Worm (Caenorhabditis elegans) whole organism, young adult: ENCODE measurements around the gene T14A8.2.

Source experiments
- B0019.2 ChIP-seq: fragments of 200-800 bp; sonication (Bioruptor generic); conservative IDR thresholded peaks from 2 replicates; pipeline ENCODE4 v1.3.6; 2022; ENCODE audit warnings: missing genetic modification reagents, missing genetic modification characterization, missing compliant biosample characterization
- B0261.1 ChIP-seq: sonication (generic microtip); optimal IDR thresholded peaks from 2 replicates; lab custom pipeline; 2016; ENCODE audit warnings: mild to moderate bottlenecking, missing genetic modification characterization, moderate library complexity, missing compliant biosample characterization
- F33H1.4 ChIP-seq: fragments of 200-800 bp; sonication (Bioruptor generic); IDR thresholded peaks from 2 replicates; pipeline ENCODE4 v1.3.6; 2022; ENCODE audit warnings: missing genetic modification reagents, missing genetic modification characterization, missing compliant biosample characterization
- F37B4.10 ChIP-seq: fragments of 200-800 bp; sonication (Bioruptor generic); IDR thresholded peaks from 2 replicates; pipeline ENCODE4 v1.3.6; 2022; ENCODE audit warnings: missing genetic modification characterization, missing compliant biosample characterization
- F39B2.1 ChIP-seq: fragments of 200-800 bp; sonication (Bioruptor generic); IDR thresholded peaks from 2 replicates; pipeline ENCODE4 v1.3.6; 2022; ENCODE audit warnings: missing genetic modification reagents, missing genetic modification characterization, missing compliant biosample characterization
- F49E8.2 ChIP-seq: sonication (generic microtip); optimal IDR thresholded peaks from 3 replicates; lab custom pipeline; 2017; ENCODE audit warnings: missing genetic modification characterization, mild to moderate bottlenecking, missing compliant biosample characterization, antibody characterized with exemption, moderate library complexity; ENCODE audit not compliant: insufficient read depth
- F52B5.7 ChIP-seq: sonication (generic microtip); optimal IDR thresholded peaks from 2 replicates; lab custom pipeline; 2016; ENCODE audit warnings: mild to moderate bottlenecking, missing genetic modification characterization, missing compliant biosample characterization
- F55B11.4 ChIP-seq: sonication (generic microtip); optimal IDR thresholded peaks from 2 replicates; lab custom pipeline; 2016; ENCODE audit warnings: missing compliant biosample characterization, missing genetic modification characterization, borderline replicate concordance; ENCODE audit not compliant: insufficient read depth
- F57A8.1 ChIP-seq: fragments of 200-800 bp; sonication (Bioruptor generic); optimal IDR thresholded peaks from 2 replicates; lab custom pipeline; 2018; ENCODE audit warnings: mild to moderate bottlenecking, missing genetic modification characterization, moderate library complexity, missing compliant biosample characterization
- F57C9.4 ChIP-seq: sonication (generic microtip); optimal IDR thresholded peaks from 2 replicates; lab custom pipeline; 2017; ENCODE audit warnings: mild to moderate bottlenecking, missing genetic modification characterization, missing compliant biosample characterization
- T07F8.4 ChIP-seq: sonication (generic microtip); optimal IDR thresholded peaks from 2 replicates; lab custom pipeline; 2016; ENCODE audit warnings: mild to moderate bottlenecking, missing genetic modification characterization, moderate library complexity, missing compliant biosample characterization
- Y53G8AR.9 ChIP-seq: fragments of 200-800 bp; sonication (Bioruptor generic); conservative IDR thresholded peaks from 2 replicates; pipeline ENCODE4 v1.3.6; 2022; ENCODE audit warnings: missing genetic modification reagents, missing genetic modification characterization, missing compliant biosample characterization
- Y56A3A.18 ChIP-seq: fragments of 200-800 bp; sonication (Bioruptor generic); IDR thresholded peaks from 2 replicates; pipeline ENCODE4 v1.3.6; 2022; ENCODE audit warnings: missing genetic modification reagents, missing genetic modification characterization, missing compliant biosample characterization
- Y67H2A.10 ChIP-seq: fragments of 200-800 bp; sonication (Bioruptor generic); conservative IDR thresholded peaks from 2 replicates; pipeline ENCODE4 v1.3.6; 2022; ENCODE audit warnings: missing genetic modification reagents, missing genetic modification characterization, missing compliant biosample characterization
- Y79H2A.3 ChIP-seq: fragments of 200-800 bp; sonication (Bioruptor generic); conservative IDR thresholded peaks from 2 replicates; pipeline ENCODE4 v1.3.6; 2022; ENCODE audit warnings: missing genetic modification reagents, missing genetic modification characterization, missing compliant biosample characterization
- ZK185.1 ChIP-seq: sonication (generic microtip); optimal IDR thresholded peaks from 2 replicates; lab custom pipeline; 2016; ENCODE audit warnings: mild to moderate bottlenecking, missing genetic modification characterization, missing compliant biosample characterization; ENCODE audit not compliant: poor library complexity, severe bottlenecking
- akir-1 ChIP-seq: fragments of 200-800 bp; sonication (Bioruptor generic); optimal IDR thresholded peaks from 2 replicates; lab custom pipeline; 2018; ENCODE audit warnings: mild to moderate bottlenecking, missing genetic modification characterization, moderate library complexity, missing compliant biosample characterization
- atf-7 ChIP-seq: sonication (generic microtip); optimal IDR thresholded peaks from 2 replicates; lab custom pipeline; 2017; ENCODE audit warnings: mild to moderate bottlenecking, missing genetic modification characterization, missing compliant biosample characterization
- bed-1 ChIP-seq: fragments of 200-800 bp; sonication (Bioruptor generic); IDR thresholded peaks from 2 replicates; pipeline ENCODE4 v1.3.6; 2022; ENCODE audit warnings: missing genetic modification reagents, missing genetic modification characterization, missing compliant biosample characterization
- ccch-3 ChIP-seq: fragments of 200-800 bp; sonication (Bioruptor generic); optimal IDR thresholded peaks from 2 replicates; lab custom pipeline; 2018; ENCODE audit warnings: mild to moderate bottlenecking, missing genetic modification characterization, missing compliant biosample characterization
- cebp-1 ChIP-seq, 2 experiments: fragments of 200-800 bp in 1 of 2; sonication (Bioruptor generic) in 1 of 2; sonication (generic microtip) in 1 of 2; IDR thresholded peaks in 1 of 2; optimal IDR thresholded peaks in 1 of 2; 2 replicates each; pipeline versions ENCODE4 v1.3.6 to Lab custom; 2017 to 2022; ENCODE audit warnings: missing compliant biosample characterization in 2 of 2, missing genetic modification characterization in 2 of 2, mild to moderate bottlenecking in 1 of 2, missing genetic modification reagents in 1 of 2, moderate library complexity in 1 of 2
- ceh-100 ChIP-seq: fragments of 200-800 bp; sonication (Bioruptor generic); IDR thresholded peaks from 2 replicates; pipeline ENCODE4 v1.3.6; 2022; ENCODE audit warnings: missing genetic modification reagents, missing genetic modification characterization, missing compliant biosample characterization
- ceh-40 ChIP-seq: fragments of 200-800 bp; sonication (Bioruptor generic); IDR thresholded peaks from 2 replicates; pipeline ENCODE4 v1.3.6; 2022; ENCODE audit warnings: missing genetic modification characterization, missing compliant biosample characterization
- ceh-58 ChIP-seq: fragments of 200-800 bp; sonication (Bioruptor generic); IDR thresholded peaks from 2 replicates; pipeline ENCODE4 v1.3.6; 2022; ENCODE audit warnings: missing genetic modification characterization, missing compliant biosample characterization
- ceh-91 ChIP-seq: fragments of 200-800 bp; sonication (Bioruptor generic); IDR thresholded peaks from 2 replicates; pipeline ENCODE4 v1.3.6; 2022; ENCODE audit warnings: missing genetic modification reagents, missing genetic modification characterization, missing compliant biosample characterization
- dox-1 ChIP-seq: fragments of 200-800 bp; sonication (Bioruptor generic); IDR thresholded peaks from 2 replicates; pipeline ENCODE4 v1.3.6; 2022; ENCODE audit warnings: missing genetic modification reagents, missing genetic modification characterization, missing compliant biosample characterization
- dpff-1 ChIP-seq: sonication (generic microtip); optimal IDR thresholded peaks from 2 replicates; lab custom pipeline; 2017; ENCODE audit warnings: mild to moderate bottlenecking, missing genetic modification characterization, missing compliant biosample characterization
- dpl-1 ChIP-seq: fragments of 150-350 bp; optimal IDR thresholded peaks from 2 replicates; lab custom pipeline; 2014; ENCODE audit warnings: missing biosample characterization, missing genetic modification reagents, missing genetic modification characterization
- ekl-4 ChIP-seq: fragments of 200-800 bp; sonication (Bioruptor generic); IDR thresholded peaks from 2 replicates; pipeline ENCODE4 v1.3.6; 2022; ENCODE audit warnings: missing genetic modification reagents, missing genetic modification characterization, missing compliant biosample characterization
- hrde-1 ChIP-seq: sonication (generic microtip); optimal IDR thresholded peaks from 2 replicates; lab custom pipeline; 2016; ENCODE audit warnings: missing genetic modification characterization, mild to moderate bottlenecking, missing compliant biosample characterization, moderate library complexity, missing genotype, missing genetic modification reagents, borderline replicate concordance
- hsf-1 ChIP-seq: fragments of 200-800 bp; sonication (Bioruptor generic); IDR thresholded peaks from 2 replicates; pipeline ENCODE4 v1.3.6; 2022; ENCODE audit warnings: missing genetic modification reagents, missing genetic modification characterization, missing compliant biosample characterization
- let-526 ChIP-seq: fragments of 200-800 bp; sonication (Bioruptor generic); IDR thresholded peaks from 2 replicates; pipeline ENCODE4 v1.3.6; 2022; ENCODE audit warnings: missing genetic modification reagents, missing genetic modification characterization, missing compliant biosample characterization
- let-607 ChIP-seq, 2 experiments: fragments of 200-800 bp in 1 of 2; sonication (Bioruptor generic) in 1 of 2; sonication (generic microtip) in 1 of 2; optimal IDR thresholded peaks; 2 replicates each; lab custom pipeline; 2016 to 2018; ENCODE audit warnings: mild to moderate bottlenecking in 2 of 2, missing compliant biosample characterization in 2 of 2, missing genetic modification characterization in 2 of 2, moderate library complexity in 2 of 2, missing genotype in 1 of 2
- lin-54 ChIP-seq: fragments of 200-800 bp; sonication (Bioruptor generic); optimal IDR thresholded peaks from 2 replicates; lab custom pipeline; 2018; ENCODE audit warnings: mild to moderate bottlenecking, missing genetic modification characterization, missing compliant biosample characterization
- lir-1 ChIP-seq: fragments of 200-800 bp; sonication (Bioruptor generic); conservative IDR thresholded peaks from 2 replicates; pipeline ENCODE4 v1.3.6; 2022; ENCODE audit warnings: missing genetic modification reagents, missing genetic modification characterization, missing compliant biosample characterization
- lsl-1 ChIP-seq: fragments of 200-800 bp; sonication (Bioruptor generic); optimal IDR thresholded peaks from 2 replicates; lab custom pipeline; 2018; ENCODE audit warnings: mild to moderate bottlenecking, missing genetic modification characterization, moderate library complexity, missing compliant biosample characterization
- madf-10 ChIP-seq: sonication (generic microtip); optimal IDR thresholded peaks from 2 replicates; lab custom pipeline; 2016; ENCODE audit warnings: mild to moderate bottlenecking, missing genetic modification characterization, missing compliant biosample characterization
- madf-6 ChIP-seq: fragments of 200-800 bp; sonication (Bioruptor generic); IDR thresholded peaks from 2 replicates; pipeline ENCODE4 v1.3.6; 2022; ENCODE audit warnings: missing genetic modification reagents, missing genetic modification characterization, missing compliant biosample characterization
- madf-8 ChIP-seq: fragments of 200-800 bp; sonication (Bioruptor generic); conservative IDR thresholded peaks from 2 replicates; pipeline ENCODE4 v1.3.6; 2022; ENCODE audit warnings: missing genetic modification reagents, missing genetic modification characterization, missing compliant biosample characterization
- mel-28 ChIP-seq: sonication (generic microtip); optimal IDR thresholded peaks from 2 replicates; lab custom pipeline; 2016; ENCODE audit warnings: borderline replicate concordance, mild to moderate bottlenecking, missing genetic modification characterization, missing compliant biosample characterization
- mxl-1 ChIP-seq: sonication (generic microtip); optimal IDR thresholded peaks from 2 replicates; lab custom pipeline; 2016; ENCODE audit warnings: missing genetic modification characterization, missing compliant biosample characterization
- repo-1 ChIP-seq: sonication (generic microtip); optimal IDR thresholded peaks from 2 replicates; lab custom pipeline; 2017; ENCODE audit warnings: mild to moderate bottlenecking, missing genetic modification characterization, missing compliant biosample characterization
- rpc-1 ChIP-seq, 2 experiments: fragments of 150-350 bp in 1 of 2; sonication (generic microtip) in 1 of 2; optimal IDR thresholded peaks; 2 replicates each; lab custom pipeline; 2014 to 2018; ENCODE audit warnings: missing biosample characterization in 1 of 2, missing genetic modification characterization in 1 of 2, missing genetic modification reagents in 1 of 2, missing genotype in 1 of 2
- sdz-38 ChIP-seq: sonication (generic microtip); optimal IDR thresholded peaks from 2 replicates; lab custom pipeline; 2016; ENCODE audit warnings: missing genotype, missing genetic modification characterization, missing compliant biosample characterization
- sptf-2 ChIP-seq: fragments of 200-800 bp; sonication (Bioruptor generic); optimal IDR thresholded peaks from 2 replicates; lab custom pipeline; 2018; ENCODE audit warnings: mild to moderate bottlenecking, missing genetic modification characterization, missing compliant biosample characterization
- ztf-18 ChIP-seq: sonication (generic microtip); optimal IDR thresholded peaks from 2 replicates; lab custom pipeline; 2016; ENCODE audit warnings: missing genotype, mild to moderate bottlenecking, missing genetic modification characterization, missing compliant biosample characterization
- ztf-22 ChIP-seq: fragments of 200-800 bp; sonication (Bioruptor generic); optimal IDR thresholded peaks from 2 replicates; lab custom pipeline; 2018; ENCODE audit warnings: mild to moderate bottlenecking, missing genetic modification characterization, moderate library complexity, missing compliant biosample characterization

The T14A8.2 gene

ce11 chrIV:7785506-7786065, 36.8 kb downstream of the T14A8.2 start, which contains the start of gene tag-322 (continued):
- TF ChIP-seq cebp-1 (GFP tag; IDR thresholded peaks at IDR 0.05; lab: Robert Waterston, UW) (no peak), cebp-1 (tag; optimal IDR thresholded peaks at IDR 0.05; lab: Kevin White, UChicago) (peak; percentile 41), ceh-91 (no peak), B0019.2 (GFP tag; lab: Robert Waterston, UW) (no peak), mel-28 (no peak), rpc-1 (optimal IDR thresholded peaks at IDR 0.05; lab: Kevin White, UChicago) (no peak), rpc-1 (tag; optimal IDR thresholded peaks at IDR 0.05; lab: Kevin White, UChicago) (no peak), hsf-1 (GFP tag; lab: Robert Waterston, UW) (no peak), Y79H2A.3 (GFP tag; lab: Robert Waterston, UW) (no peak), dpl-1 (no peak), F57C9.4 (no peak), Y56A3A.18 (GFP tag; lab: Robert Waterston, UW) (no peak), dpff-1 (tag; lab: Kevin White, UChicago) (no peak), F49E8.2 (peak; percentile 39), repo-1 (tag; lab: Kevin White, UChicago) (no peak), ztf-22 (GFP tag; lab: Kevin White, UChicago) (no peak), ekl-4 (GFP tag; lab: Robert Waterston, UW) (peak; percentile 50; the same call in 1 of the 2 replicates), madf-8 (GFP tag; lab: Robert Waterston, UW) (no peak), mxl-1 (tag; lab: Kevin White, UChicago) (no peak), madf-10 (tag; lab: Kevin White, UChicago) (no peak), bed-1 (no peak), ceh-40 (GFP tag; lab: Robert Waterston, UW) (no peak), F39B2.1 (GFP tag; lab: Robert Waterston, UW) (no peak), ZK185.1 (tag; lab: Kevin White, UChicago) (peak; percentile 35), ccch-3 (GFP tag; lab: Kevin White, UChicago) (no peak), Y67H2A.10 (no peak), hrde-1 (tag; lab: Kevin White, UChicago) (no peak), lin-54 (no peak), Y53G8AR.9 (GFP tag; lab: Robert Waterston, UW) (no peak), T07F8.4 (tag; lab: Kevin White, UChicago) (no peak), ztf-18 (tag; lab: Kevin White, UChicago) (no peak), B0261.1 (no peak), F37B4.10 (GFP tag; lab: Robert Waterston, UW) (no peak), let-526 (GFP tag; lab: Robert Waterston, UW) (no peak), dox-1 (GFP tag; lab: Robert Waterston, UW) (0 out of 2 replicates have a peak, but pooled peaks have one; percentile 26), atf-7 (no peak), lir-1 (GFP tag; lab: Robert Waterston, UW) (no peak), let-607 (tag; optimal IDR thresholded peaks at IDR 0.05; lab: Kevin White, UChicago) (no peak), sdz-38 (tag; lab: Kevin White, UChicago) (no peak), F52B5.7 (tag; lab: Kevin White, UChicago) (no peak), sptf-2 (GFP tag; lab: Kevin White, UChicago) (no peak), F55B11.4 (tag; lab: Kevin White, UChicago) (no peak), lsl-1 (GFP tag; lab: Kevin White, UChicago) (peak; percentile 19), ceh-100 (GFP tag; lab: Robert Waterston, UW) (0 out of 2 replicates have a peak, but pooled peaks have one; percentile 24), akir-1 (no peak), ceh-58 (GFP tag; lab: Robert Waterston, UW) (no peak), madf-6 (GFP tag; lab: Robert Waterston, UW) (peak; percentile 59), F57A8.1 (GFP tag; lab: Kevin White, UChicago) (no peak), F33H1.4 (peak; percentile 47; the same call in 1 of the 2 replicates)
